Fruit fly (Drosophila melanogaster): ENCODE data around the gene ninaA.

Gene ninaA

DNA sequence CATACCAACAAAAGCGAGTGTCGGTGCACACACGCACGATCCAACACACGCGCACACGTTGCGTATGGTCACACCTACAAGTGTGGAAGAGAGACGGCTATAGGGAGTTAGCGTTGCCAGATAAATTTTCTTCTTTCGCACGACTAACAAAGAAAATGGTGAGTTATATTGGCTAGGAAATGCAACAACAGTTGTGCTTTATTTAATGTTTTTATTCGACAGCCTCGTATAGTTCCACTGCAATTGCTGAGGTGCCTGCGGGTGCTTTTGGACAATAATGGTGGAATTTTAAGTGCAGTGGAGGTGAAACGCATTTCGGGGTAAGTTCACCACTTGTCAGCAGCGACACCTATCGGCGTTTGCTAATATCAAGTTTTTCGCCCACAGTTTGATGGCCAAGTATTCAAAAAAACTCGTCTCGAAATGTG, 5.7 kb upstream of the ninaA start (continued):
- TF ChIP-seq Hr51 (GFP tag; optimal IDR thresholded peaks at IDR 0.05) (no peak), CG2875 (GFP tag; optimal IDR thresholded peaks at IDR 0.05) (no peak), sr (GFP tag; IDR thresholded peaks at IDR 0.05) (no peak), Sin3A (optimal IDR thresholded peaks at IDR 0.05) (peak; percentile 36), NK7.1 (GFP tag; optimal IDR thresholded peaks at IDR 0.05) (no peak), CG12236 (GFP tag; optimal IDR thresholded peaks at IDR 0.05) (no peak), wek (GFP tag; optimal IDR thresholded peaks at IDR 0.05) (no peak), ind (GFP tag; optimal IDR thresholded peaks at IDR 0.05) (no peak), CG13296 (GFP tag; optimal IDR thresholded peaks at IDR 0.05) (peak; percentile 21), gem (tag; optimal IDR thresholded peaks at IDR 0.05) (no peak), sug (tag; optimal IDR thresholded peaks at IDR 0.05) (no peak), CG6654 (GFP tag; optimal IDR thresholded peaks at IDR 0.05) (peak; percentile 86), CG3163 (GFP tag; optimal IDR thresholded peaks at IDR 0.05) (peak; percentile 36), odd (GFP tag; optimal IDR thresholded peaks at IDR 0.05) (no peak), NC2α (GFP tag; optimal IDR thresholded peaks at IDR 0.05) (no peak), CG8478 (optimal IDR thresholded peaks at IDR 0.05) (peak; percentile 88), Mrtf (GFP tag; IDR thresholded peaks at IDR 0.05) (no peak), Aef1 (GFP tag; IDR thresholded peaks at IDR 0.05) (no peak), Fer1 (GFP tag; optimal IDR thresholded peaks at IDR 0.05) (peak; percentile 43), MBD-R2 (GFP tag; IDR thresholded peaks at IDR 0.05) (peak; percentile 21; the same call in 1 of the 2 replicates), crp (GFP tag; optimal IDR thresholded peaks at IDR 0.05) (no peak), CG13624 (GFP tag; optimal IDR thresholded peaks at IDR 0.05) (peak; percentile 4), CTCF (GFP tag; optimal IDR thresholded peaks at IDR 0.05) (peak; percentile 96), CG1233 (GFP tag; optimal IDR thresholded peaks at IDR 0.05) (no peak), CG10565 (GFP tag; optimal IDR thresholded peaks at IDR 0.05) (no peak), ERR (GFP tag; optimal IDR thresholded peaks at IDR 0.05) (peak; percentile 30), gsb (GFP tag; IDR thresholded peaks at IDR 0.05) (no peak), CG9609 (GFP tag; optimal IDR thresholded peaks at IDR 0.05) (peak; percentile 39), CG12104 (GFP tag; optimal IDR thresholded peaks at IDR 0.05) (peak; percentile 34), D (optimal IDR thresholded peaks at IDR 0.05) (peak; percentile 40), D (GFP tag; optimal IDR thresholded peaks at IDR 0.05) (no peak), gcm2 (GFP tag; optimal IDR thresholded peaks at IDR 0.05) (no peak), CG17385 (GFP tag; optimal IDR thresholded peaks at IDR 0.05) (no peak), CG12299 (tag; optimal IDR thresholded peaks at IDR 0.05) (no peak), CG10147 (GFP tag; optimal IDR thresholded peaks at IDR 0.05) (no peak)

- TF ChIP-seq CG18476 (GFP tag; optimal IDR thresholded peaks at IDR 0.05) (peak; percentile 83), Deaf1 (tag; optimal IDR thresholded peaks at IDR 0.05) (peak; percentile 62), hkb (optimal IDR thresholded peaks at IDR 0.05) (peak; percentile 36), hkb (GFP tag; IDR thresholded peaks at IDR 0.05) (no peak), Opbp (GFP tag; IDR thresholded peaks at IDR 0.05; ENCODE audit: partially characterized antibody) (0 out of 3 replicates have a peak, but pooled peaks have one; percentile 37), GATAe (GFP tag; conservative IDR thresholded peaks at IDR 0.05) (no peak), CG3726 (GFP tag; IDR thresholded peaks at IDR 0.05) (no peak), Hr51 (GFP tag; optimal IDR thresholded peaks at IDR 0.05) (no peak), sens (GFP tag) (peak; percentile 9), sob (GFP tag; IDR thresholded peaks at IDR 0.05) (peak; percentile 38), ewg (GFP tag; optimal IDR thresholded peaks at IDR 0.05) (peak; percentile 55), CG11504 (tag; optimal IDR thresholded peaks at IDR 0.05) (no peak), nom (GFP tag; optimal IDR thresholded peaks at IDR 0.05) (no peak), Med (GFP tag) (peak; percentile 64), Atf6 (GFP tag; IDR thresholded peaks at IDR 0.05) (0 out of 2 replicates have a peak, but pooled peaks have one; percentile 8), Ptx1 (GFP tag; IDR thresholded peaks at IDR 0.05) (no peak), Ssrp (tag; optimal IDR thresholded peaks at IDR 0.05) (peak; percentile 17), Scr (GFP tag; IDR thresholded peaks at IDR 0.05; ENCODE audit: partially characterized antibody) (0 out of 2 replicates have a peak, but pooled peaks have one; percentile 18), knrl (GFP tag; IDR thresholded peaks at IDR 0.05; ENCODE audit: partially characterized antibody) (0 out of 3 replicates have a peak, but pooled peaks have one; percentile 16)
Observed at dm6 chr2L:873724-874504, 3.2 kb upstream of the ninaA start.

All from whole organism, embryonic.